Worm (Caenorhabditis elegans): ENCODE results near the gene tag-325.

DNA sequence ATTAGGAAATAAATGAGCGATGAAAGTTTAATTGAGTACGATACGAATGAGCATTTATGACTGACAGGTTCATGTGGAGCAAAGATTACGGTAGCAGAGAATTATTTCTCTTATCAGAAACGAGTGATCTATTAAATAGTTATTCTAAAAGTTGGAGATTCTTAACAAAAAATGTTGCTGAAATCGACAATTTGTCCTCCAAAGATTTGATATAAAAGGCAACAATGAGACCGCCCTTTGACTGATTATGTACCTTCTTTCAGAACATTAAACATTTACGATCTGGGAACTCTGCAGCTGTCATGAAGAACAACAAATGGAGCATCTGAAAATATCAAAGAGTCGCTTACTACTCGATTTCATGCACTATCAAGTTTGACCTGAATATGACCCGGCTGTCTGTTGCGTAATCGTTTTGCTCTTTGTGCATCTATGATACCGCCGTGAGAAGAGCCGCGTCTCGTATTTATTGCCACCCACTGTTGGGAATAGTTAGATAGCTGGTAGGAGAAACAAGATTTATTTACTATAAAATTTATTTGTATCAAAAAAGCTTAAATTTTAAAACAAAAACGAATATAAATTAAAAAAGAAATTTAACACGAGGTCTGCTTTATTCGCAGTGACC lies 13.0 kb downstream of the tag-325 start, which contains the start of gene pal-1:
- no peak for TF ChIP-seq mcd-1 (GFP tag; IDR thresholded peaks at IDR 0.05)
- no peak for TF ChIP-seq fkh-3 (tag; optimal IDR thresholded peaks at IDR 0.05)
- no peak for TF ChIP-seq rpc-1 (optimal IDR thresholded peaks at IDR 0.05)
- TF ChIP-seq rpc-1 (tag; optimal IDR thresholded peaks at IDR 0.05): no peak
- no peak for TF ChIP-seq akir-1 (GFP tag; optimal IDR thresholded peaks at IDR 0.05)
- TF ChIP-seq Y67H2A.10 (GFP tag; conservative IDR thresholded peaks at IDR 0.05): no peak
- no peak for TF ChIP-seq ama-1 (optimal IDR thresholded peaks at IDR 0.05)
- TF ChIP-seq ama-1 (GFP tag; optimal IDR thresholded peaks at IDR 0.05): no peak
- TF ChIP-seq xnd-1 (tag; optimal IDR thresholded peaks at IDR 0.05): no peak
- no peak for TF ChIP-seq tbp1 (GFP tag; optimal IDR thresholded peaks at IDR 0.05)
- no peak for TF ChIP-seq T07F8.4 (tag; optimal IDR thresholded peaks at IDR 0.05)

Measured in whole organism, young adult.